Worm (Caenorhabditis elegans) whole organism, midembryonic: ENCODE data around the gene fntb-1.

ENCODE experiments used
- T22C8.4 ChIP-seq: fragments of 200-800 bp; sonication (Bioruptor generic); IDR thresholded peaks from 2 replicates; pipeline ENCODE4 v1.3.6; 2022; ENCODE audit warnings: missing genetic modification characterization, missing compliant biosample characterization
- klf-2 ChIP-seq: fragments of 200-800 bp; sonication (Bioruptor generic); conservative IDR thresholded peaks from 2 replicates; pipeline ENCODE4 v1.3.6; 2022; ENCODE audit warnings: missing genetic modification reagents, missing genetic modification characterization, missing compliant biosample characterization
- ztf-23 ChIP-seq: fragments of 200-800 bp; sonication (Bioruptor generic); IDR thresholded peaks from 2 replicates; pipeline ENCODE4 v1.3.6; 2022; ENCODE audit warnings: missing genetic modification reagents, missing genetic modification characterization, missing compliant biosample characterization
- ztf-29 ChIP-seq: fragments of 200-800 bp; sonication (Bioruptor generic); IDR thresholded peaks from 2 replicates; pipeline ENCODE4 v1.3.6; 2022; ENCODE audit warnings: missing genetic modification reagents, missing genetic modification characterization, missing compliant biosample characterization

- no peak for TF ChIP-seq ztf-29 (GFP tag; lab: Robert Waterston, UW)
- no peak for TF ChIP-seq T22C8.4
- TF ChIP-seq klf-2 (GFP tag; lab: Robert Waterston, UW), result no peak
- no peak for TF ChIP-seq ztf-23
Measured at ce11 chrV:14476680-14477079, 29.2 kb downstream of the fntb-1 start, which contains the start of gene clec-54.
